Worm (Caenorhabditis elegans): ENCODE results near the gene col-164.
A peak's percentile ranks its signal among the peaks of the same experiment; 100 is the strongest.

The col-164 gene

ce11 chrX:2087716-2088115 lies 5.6 kb upstream of the col-164 start:
- TF ChIP-seq cebp-1 (GFP tag; IDR thresholded peaks at IDR 0.05), result no peak
- no peak for TF ChIP-seq cebp-1 (tag; optimal IDR thresholded peaks at IDR 0.05)
- no peak for TF ChIP-seq lin-54 (GFP tag; optimal IDR thresholded peaks at IDR 0.05)
- TF ChIP-seq Y95B8A.8 (GFP tag; IDR thresholded peaks at IDR 0.05), result no peak
- TF ChIP-seq xnd-1 (tag; optimal IDR thresholded peaks at IDR 0.05), result no peak
- TF ChIP-seq nhr-27 (tag; optimal IDR thresholded peaks at IDR 0.05), result no peak
- no peak for TF ChIP-seq ceh-100 (GFP tag; IDR thresholded peaks at IDR 0.05)
- no peak for TF ChIP-seq let-607 (tag; optimal IDR thresholded peaks at IDR 0.05)
- no peak for TF ChIP-seq lsl-1 (GFP tag; optimal IDR thresholded peaks at IDR 0.05)
- TF ChIP-seq attf-5 (GFP tag; optimal IDR thresholded peaks at IDR 0.05), result no peak
- TF ChIP-seq ekl-4 (GFP tag; IDR thresholded peaks at IDR 0.05), result no peak
- no peak for TF ChIP-seq sdz-38 (tag; optimal IDR thresholded peaks at IDR 0.05)
- no peak for TF ChIP-seq ztf-6 (GFP tag; IDR thresholded peaks at IDR 0.05)
- no peak for TF ChIP-seq F49E8.2 (tag; optimal IDR thresholded peaks at IDR 0.05; ENCODE audit: insufficient read depth)
- no peak for TF ChIP-seq madf-10 (tag; optimal IDR thresholded peaks at IDR 0.05)
- TF ChIP-seq mes-4 (tag; optimal IDR thresholded peaks at IDR 0.05), result no peak
- no peak for TF ChIP-seq F55B11.4 (tag; optimal IDR thresholded peaks at IDR 0.05; ENCODE audit: borderline replicate concordance, insufficient read depth)
- no peak for TF ChIP-seq aptf-2 (GFP tag; conservative IDR thresholded peaks at IDR 0.05)
- no peak for TF ChIP-seq mxl-1 (tag; optimal IDR thresholded peaks at IDR 0.05)

- TF ChIP-seq gei-17 (GFP tag; optimal IDR thresholded peaks at IDR 0.05) (no peak), C17E4.6 (GFP tag; IDR thresholded peaks at IDR 0.05) (no peak), nfya-1 (tag; optimal IDR thresholded peaks at IDR 0.05; ENCODE audit: borderline replicate concordance, insufficient read depth) (no peak), F10E7.11 (tag; optimal IDR thresholded peaks at IDR 0.05) (no peak), K12H6.12 (tag; optimal IDR thresholded peaks at IDR 0.05) (peak; percentile 79), rpc-1 (optimal IDR thresholded peaks at IDR 0.05) (no peak), rpc-1 (tag; optimal IDR thresholded peaks at IDR 0.05) (no peak), ccch-3 (GFP tag; optimal IDR thresholded peaks at IDR 0.05) (no peak), mxl-1 (tag; optimal IDR thresholded peaks at IDR 0.05) (no peak), egl-44 (GFP tag; IDR thresholded peaks at IDR 0.05) (no peak), D2030.7 (GFP tag; IDR thresholded peaks at IDR 0.05) (no peak), lin-35 (GFP tag; optimal IDR thresholded peaks at IDR 0.05) (peak in 1 of 3 experiments; percentile 49), madf-10 (tag; optimal IDR thresholded peaks at IDR 0.05) (peak; percentile 4), F57C9.4 (tag; optimal IDR thresholded peaks at IDR 0.05) (no peak), rec-8 (tag; optimal IDR thresholded peaks at IDR 0.05) (no peak), lag-1 (GFP tag; IDR thresholded peaks at IDR 0.05) (no peak), cebp-2 (GFP tag; IDR thresholded peaks at IDR 0.05) (no peak), die-1 (tag; optimal IDR thresholded peaks at IDR 0.05) (no peak), lsl-1 (GFP tag; optimal IDR thresholded peaks at IDR 0.05) (no peak), sea-2 (GFP tag; IDR thresholded peaks at IDR 0.05) (no peak), zfh-2 (GFP tag; conservative IDR thresholded peaks at IDR 0.05) (peak; percentile 77), efl-1 (GFP tag; optimal IDR thresholded peaks at IDR 0.05) (peak; percentile 8), cebp-1 (GFP tag; IDR thresholded peaks at IDR 0.05) (peak; percentile 63), cebp-1 (tag; optimal IDR thresholded peaks at IDR 0.05) (peak; percentile 88), Y56A3A.18 (GFP tag; IDR thresholded peaks at IDR 0.05) (no peak), Y53F4B.3 (GFP tag; IDR thresholded peaks at IDR 0.05) (no peak), nhr-80 (tag; optimal IDR thresholded peaks at IDR 0.05) (peak; percentile 45), aptf-2 (GFP tag; conservative IDR thresholded peaks at IDR 0.05) (no peak), K11D2.4 (GFP tag; IDR thresholded peaks at IDR 0.05) (no peak), hmg-1.2 (GFP tag; IDR thresholded peaks at IDR 0.05) (peak; percentile 27; the same call in 1 of the 2 replicates), madf-3 (GFP tag; IDR thresholded peaks at IDR 0.05) (peak; percentile 92), attf-5 (GFP tag; optimal IDR thresholded peaks at IDR 0.05) (peak; percentile 78), ceh-27 (GFP tag; optimal IDR thresholded peaks at IDR 0.05) (peak; percentile 52), lin-40 (tag; optimal IDR thresholded peaks at IDR 0.05) (peak; percentile 41), mcd-1 (GFP tag; IDR thresholded peaks at IDR 0.05) (peak; percentile 29; the same call in 1 of the 2 replicates), madf-8 (GFP tag; conservative IDR thresholded peaks at IDR 0.05) (no peak)
Measured at ce11 chrX:2089434-2089833, 3.8 kb upstream of the col-164 start, which contains the start of gene lsy-2. lsy-2 (plus strand) TSS chrX:2089704.

All from whole organism, young adult.